Fruit fly (Drosophila melanogaster) whole organism, wandering third instar larva: ENCODE results near the gene Ugt304A1.

ENCODE experiments used
- Abd-B ChIP-seq: fragments of >200 bp; optimal IDR thresholded peaks from 2 replicates; lab custom pipeline; 2017; ENCODE audit warnings: missing biosample characterization, missing genetic modification characterization
- CG32264 ChIP-seq: fragments of 200-800 bp; sonication (Bioruptor generic); optimal IDR thresholded peaks from 2 replicates; lab custom pipeline; 2016; ENCODE audit warnings: missing biosample characterization, missing genetic modification characterization
- CG9705 ChIP-seq: fragments of 200-800 bp; sonication (Bioruptor generic); optimal IDR thresholded peaks from 2 replicates; lab custom pipeline; 2018; ENCODE audit warnings: missing biosample characterization, mild to moderate bottlenecking, missing genetic modification characterization
- CrebA ChIP-seq: fragments of 200-800 bp; sonication (Bioruptor generic); optimal IDR thresholded peaks from 2 replicates; lab custom pipeline; 2016; ENCODE audit warnings: missing biosample characterization, mild to moderate bottlenecking, missing genetic modification characterization, borderline replicate concordance
- Dfd ChIP-seq: fragments of >200 bp; optimal IDR thresholded peaks from 2 replicates; lab custom pipeline; 2017; ENCODE audit warnings: missing biosample characterization, missing genetic modification characterization
- Dif ChIP-seq: fragments of 200-275, 200-300 bp; sonication (Bioruptor generic); optimal IDR thresholded peaks from 2 replicates; lab custom pipeline; 2018; ENCODE audit warnings: missing biosample characterization, missing genetic modification characterization; ENCODE audit not compliant: partially characterized antibody
- GATAd ChIP-seq: sonication (Bioruptor generic); optimal IDR thresholded peaks from 2 replicates; lab custom pipeline; 2016; ENCODE audit warnings: missing biosample characterization, missing genetic modification characterization
- HLH106 ChIP-seq: fragments of 200-800 bp; optimal IDR thresholded peaks from 3 replicates; lab custom pipeline; 2019; ENCODE audit warnings: missing biosample characterization, mild to moderate bottlenecking, missing genetic modification characterization, moderate library complexity
- Hr78 ChIP-seq: fragments of >200 bp; optimal IDR thresholded peaks from 2 replicates; lab custom pipeline; 2017; ENCODE audit warnings: missing biosample characterization, missing genetic modification characterization
- Hr83 ChIP-seq: fragments of 200-300 bp; sonication (Bioruptor generic); optimal IDR thresholded peaks from 2 replicates; lab custom pipeline; 2016; ENCODE audit warnings: missing biosample characterization, mild to moderate bottlenecking, missing genetic modification characterization, moderate library complexity; ENCODE audit not compliant: poor library complexity, severe bottlenecking
- Jra ChIP-seq: sonication (Bioruptor generic); optimal IDR thresholded peaks from 2 replicates; lab custom pipeline; 2016; ENCODE audit warnings: missing biosample characterization, missing genetic modification characterization
- Mio ChIP-seq: sonication (Bioruptor generic); optimal IDR thresholded peaks from 2 replicates; lab custom pipeline; 2016; ENCODE audit warnings: missing biosample characterization, missing genetic modification characterization
- N ChIP-seq: fragments of >200 bp; optimal IDR thresholded peaks from 2 replicates; lab custom pipeline; 2018; ENCODE audit warnings: missing biosample characterization, missing external identifiers, missing genetic modification characterization
- OdsH ChIP-seq: fragments of 200-800 bp; sonication (Bioruptor generic); optimal IDR thresholded peaks from 2 replicates; lab custom pipeline; 2016; ENCODE audit warnings: missing biosample characterization, mild to moderate bottlenecking, missing genetic modification characterization
- Rel ChIP-seq, 2 experiments: fragments of 200-800 bp; sonication (Bioruptor generic) in 1 of 2; optimal IDR thresholded peaks; 2 replicates in 1 of 2; 3 replicates in 1 of 2; lab custom pipeline; 2016 to 2019; ENCODE audit warnings: mild to moderate bottlenecking in 2 of 2, missing biosample characterization in 2 of 2, missing genetic modification characterization in 2 of 2, moderate library complexity in 1 of 2
- Sp1 ChIP-seq: fragments of 200-800 bp; sonication (Bioruptor generic); optimal IDR thresholded peaks from 3 replicates; lab custom pipeline; 2019; ENCODE audit warnings: missing biosample characterization, mild to moderate bottlenecking, missing genetic modification characterization, moderate library complexity
- Vsx2 ChIP-seq: fragments of 200-300, 225-300 bp; sonication (Bioruptor generic); optimal IDR thresholded peaks from 2 replicates; lab custom pipeline; 2018; ENCODE audit warnings: missing biosample characterization, missing genetic modification characterization; ENCODE audit not compliant: partially characterized antibody
- br ChIP-seq: fragments of 200-800 bp; sonication (Bioruptor generic); optimal IDR thresholded peaks from 2 replicates; lab custom pipeline; 2016; ENCODE audit warnings: missing biosample characterization, missing genetic modification characterization
- dmrt93B ChIP-seq: fragments of 200-800 bp; sonication (Bioruptor generic); optimal IDR thresholded peaks from 2 replicates; lab custom pipeline; 2018; ENCODE audit warnings: missing biosample characterization, mild to moderate bottlenecking, missing genetic modification characterization
- dsf ChIP-seq: sonication (Bioruptor generic); optimal IDR thresholded peaks from 2 replicates; lab custom pipeline; 2016; ENCODE audit warnings: missing biosample characterization, missing genetic modification characterization, borderline replicate concordance
- ey ChIP-seq: fragments of 200-800 bp; sonication (Bioruptor generic); optimal IDR thresholded peaks from 2 replicates; lab custom pipeline; 2016; ENCODE audit warnings: missing biosample characterization, missing genetic modification characterization
- foxo ChIP-seq, 2 experiments: fragments of 200-800 bp; sonication (Bioruptor generic); optimal IDR thresholded peaks; 2 replicates in 1 of 2; 3 replicates in 1 of 2; lab custom pipeline; 2016 to 2017; ENCODE audit warnings: missing biosample characterization in 2 of 2, missing genetic modification characterization in 2 of 2
- fru ChIP-seq: fragments of 200-800 bp; sonication (Bioruptor generic); optimal IDR thresholded peaks from 3 replicates; lab custom pipeline; 2016; ENCODE audit warnings: missing biosample characterization, mild to moderate bottlenecking, missing genetic modification characterization
- h ChIP-seq: fragments of 200-800 bp; sonication (Bioruptor generic); optimal IDR thresholded peaks from 3 replicates; lab custom pipeline; 2016; ENCODE audit warnings: missing biosample characterization, mild to moderate bottlenecking, missing genetic modification characterization
- jim ChIP-seq: fragments of 175-275, 200-325 bp; sonication (Bioruptor generic); optimal IDR thresholded peaks from 2 replicates; lab custom pipeline; 2016; ENCODE audit warnings: missing biosample characterization, mild to moderate bottlenecking, missing genetic modification characterization
- lola ChIP-seq: fragments of >200 bp; optimal IDR thresholded peaks from 2 replicates; lab custom pipeline; 2017; ENCODE audit warnings: missing biosample characterization, missing genetic modification characterization
- psq ChIP-seq: fragments of 200-800 bp; sonication (Bioruptor generic); optimal IDR thresholded peaks from 3 replicates; lab custom pipeline; 2017; ENCODE audit warnings: missing biosample characterization, mild to moderate bottlenecking, missing genetic modification characterization, moderate library complexity
- rgr ChIP-seq: fragments of 200-800 bp; sonication (Bioruptor generic); optimal IDR thresholded peaks from 3 replicates; lab custom pipeline; 2016; ENCODE audit warnings: missing biosample characterization, mild to moderate bottlenecking, missing genetic modification characterization
- sage ChIP-seq: fragments of 200-800 bp; sonication (Bioruptor generic); optimal IDR thresholded peaks from 2 replicates; lab custom pipeline; 2016; ENCODE audit warnings: missing biosample characterization, mild to moderate bottlenecking, missing genetic modification characterization
- sv ChIP-seq: fragments of 200-800 bp; sonication (Bioruptor generic); optimal IDR thresholded peaks from 3 replicates; lab custom pipeline; 2016; ENCODE audit warnings: missing biosample characterization, missing genetic modification characterization
- woc ChIP-seq: sonication (Bioruptor generic); optimal IDR thresholded peaks from 2 replicates; lab custom pipeline; 2016; ENCODE audit warnings: missing biosample characterization, mild to moderate bottlenecking, missing genetic modification characterization

Ugt304A1 gene

DNA sequence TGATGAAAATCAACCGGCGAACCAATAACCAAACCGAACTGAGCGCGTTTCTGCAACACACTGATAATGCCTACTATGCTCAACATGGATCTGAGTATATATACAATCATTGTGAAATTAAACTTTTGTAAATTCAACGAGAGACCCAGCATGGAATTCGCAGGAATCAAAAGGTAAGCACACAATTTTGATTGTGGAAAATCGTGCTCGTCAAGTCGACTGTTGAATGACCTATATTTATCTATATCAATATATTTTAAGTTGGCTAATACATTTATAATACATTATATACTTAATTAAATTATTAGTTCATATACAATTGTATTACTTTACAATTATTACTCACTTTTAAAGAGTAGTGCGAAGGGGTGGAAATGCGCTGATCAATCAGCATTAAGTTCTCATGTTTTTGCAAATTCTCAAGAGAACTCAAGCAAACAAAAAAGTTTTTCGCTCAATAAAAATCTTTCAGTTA is 21.4 kb downstream of the Ugt304A1 start, which contains the start of gene Ugt302K1:
Gene Ugt302K1, minus strand, starts transcription at position 51 of the 475 bp plus-strand sequence.
- TF ChIP-seq fru (GFP tag; lab: Kevin White, UChicago) (peak; percentile 54), OdsH (GFP tag; lab: Kevin White, UChicago) (peak; percentile 60), N (GFP tag; lab: Kevin White, UChicago) (no peak), Hr83 (GFP tag; lab: Kevin White, UChicago) (no peak), foxo (GFP tag; optimal IDR thresholded peaks at IDR 0.05; lab: Kevin White, UChicago) (peak in 1 of 2 experiments; percentile 73), psq (GFP tag; lab: Kevin White, UChicago) (peak; percentile 40), dmrt93B (GFP tag; lab: Kevin White, UChicago) (peak; percentile 57), CG9705 (GFP tag; lab: Kevin White, UChicago) (no peak), h (GFP tag; lab: Kevin White, UChicago) (peak; percentile 71), jim (GFP tag; lab: Kevin White, UChicago) (no peak), rgr (GFP tag; lab: Kevin White, UChicago) (peak; percentile 63), ey (GFP tag; lab: Kevin White, UChicago) (no peak), HLH106 (tag; lab: Kevin White, UChicago) (peak; percentile 73), woc (peak; percentile 15), lola (GFP tag; lab: Kevin White, UChicago) (no peak), GATAd (no peak), Sp1 (GFP tag; lab: Kevin White, UChicago) (peak; percentile 62), Rel (GFP tag; optimal IDR thresholded peaks at IDR 0.05; lab: Kevin White, UChicago) (peak; percentile 46), Rel (tag; optimal IDR thresholded peaks at IDR 0.05; lab: Kevin White, UChicago) (no peak), dsf (GFP tag; lab: Kevin White, UChicago) (no peak), sage (GFP tag; lab: Kevin White, UChicago) (peak; percentile 54)

dm6 chr3R:11145135-11145534 is 30.1 kb downstream of the Ugt304A1 start, which contains the start of gene CheA86a:
TSS of gene CheA86a (minus strand) at chr3R:11145235.
- no peak for TF ChIP-seq Abd-B

DNA sequence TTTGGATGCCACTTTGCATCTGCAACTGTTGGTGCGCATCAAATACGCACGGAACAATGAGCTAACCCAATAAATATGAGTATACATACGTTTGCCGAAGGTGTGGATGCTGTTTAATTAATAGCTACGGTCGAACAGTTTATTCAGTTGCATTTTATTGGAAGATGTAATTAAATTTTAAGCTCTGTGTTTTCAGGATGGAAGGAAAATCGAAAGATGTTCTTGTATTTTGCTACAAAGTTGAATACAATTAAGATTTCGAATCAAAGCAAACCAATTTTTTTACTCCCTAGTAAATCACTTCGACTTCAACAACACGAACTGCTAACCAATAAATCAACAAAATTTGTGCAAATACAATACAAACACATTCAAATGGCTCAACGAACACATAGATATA is 38.3 kb downstream of the Ugt304A1 start, which contains the start of gene mAcon2:
Gene mAcon2, plus strand, starts transcription at position 301 of the 400 bp plus-strand sequence.
- TF ChIP-seq woc (no peak), Dfd (GFP tag; lab: Kevin White, UChicago) (no peak), sv (GFP tag; lab: Kevin White, UChicago) (no peak), foxo (GFP tag; optimal IDR thresholded peaks at IDR 0.05; lab: Kevin White, UChicago) (no peak)

DNA sequence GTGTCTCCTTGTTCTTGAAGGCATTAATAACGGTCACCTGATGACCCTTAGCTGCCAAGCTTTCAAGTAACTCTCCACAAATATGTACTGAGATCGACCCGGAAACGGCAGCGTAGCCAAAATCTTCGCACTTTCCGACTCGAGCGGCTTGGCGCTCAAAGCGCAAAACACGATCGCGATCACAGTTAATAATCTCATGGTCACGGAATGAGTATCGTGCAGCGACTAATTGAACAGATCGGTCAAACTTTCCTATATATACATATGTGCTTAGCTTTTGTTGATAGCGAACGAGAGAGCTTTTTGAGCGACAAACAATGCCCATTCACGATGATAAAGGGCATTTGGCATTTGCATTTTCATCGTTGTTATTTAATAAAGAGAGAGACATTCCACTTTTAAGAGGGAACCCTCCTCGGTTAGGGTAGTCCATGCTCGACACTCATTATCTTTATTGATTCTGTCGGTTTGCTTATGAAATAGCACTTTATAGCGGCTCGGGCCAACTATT is 47.0 kb downstream of the Ugt304A1 start, which contains the start of gene Ugt35C1:
Gene Ugt35C1, minus strand, starts transcription at position 213 of the 511 bp plus-strand sequence.
- TF ChIP-seq N (GFP tag; lab: Kevin White, UChicago) (no peak), Dif (GFP tag; lab: Kevin White, UChicago) (no peak), CG32264 (no peak), CG9705 (GFP tag; lab: Kevin White, UChicago) (no peak), jim (GFP tag; lab: Kevin White, UChicago) (no peak), Mio (no peak), ey (GFP tag; lab: Kevin White, UChicago) (no peak), dsf (GFP tag; lab: Kevin White, UChicago) (no peak), CrebA (no peak), OdsH (GFP tag; lab: Kevin White, UChicago) (no peak), foxo (GFP tag; optimal IDR thresholded peaks at IDR 0.05; lab: Kevin White, UChicago) (no peak), br (GFP tag; lab: Kevin White, UChicago) (no peak), Sp1 (GFP tag; lab: Kevin White, UChicago) (no peak), Hr83 (GFP tag; lab: Kevin White, UChicago) (no peak), Hr78 (no peak), psq (GFP tag; lab: Kevin White, UChicago) (no peak), Jra (no peak), Abd-B (no peak), dmrt93B (GFP tag; lab: Kevin White, UChicago) (no peak), Vsx2 (GFP tag; lab: Kevin White, UChicago) (no peak)
